Fruit fly (Drosophila melanogaster) whole organism, adult: Measurements from ENCODE around the gene CG31275.

Experiments used
- CG11617 ChIP-seq: fragments of 200-800 bp; sonication (Bioruptor generic); optimal IDR thresholded peaks from 2 replicates; lab custom pipeline; 2017; ENCODE audit warnings: mild to moderate bottlenecking, missing biosample characterization, missing genetic modification reagents, missing genetic modification characterization
- CG12768 ChIP-seq: fragments of 200-800 bp; sonication (Bioruptor generic); optimal IDR thresholded peaks from 2 replicates; lab custom pipeline; 2017; ENCODE audit warnings: missing biosample characterization, missing genetic modification characterization, mild to moderate bottlenecking, moderate library complexity, missing genetic modification reagents
- CG14711 ChIP-seq: fragments of 200-800 bp; sonication (Bioruptor generic); optimal IDR thresholded peaks from 2 replicates; lab custom pipeline; 2018; ENCODE audit warnings: missing biosample characterization, mild to moderate bottlenecking, missing genetic modification characterization, moderate library complexity
- CG1620 ChIP-seq: fragments of 200-800 bp; sonication (Bioruptor generic); optimal IDR thresholded peaks from 2 replicates; lab custom pipeline; 2016; ENCODE audit warnings: missing biosample characterization, missing genetic modification characterization
- CG33017 ChIP-seq: fragments of 200-800 bp; sonication (Bioruptor generic); optimal IDR thresholded peaks from 2 replicates; lab custom pipeline; 2018; ENCODE audit warnings: missing biosample characterization, mild to moderate bottlenecking, missing genetic modification characterization, moderate library complexity
- CG5204 ChIP-seq: fragments of 200-800 bp; sonication (Bioruptor generic); optimal IDR thresholded peaks from 2 replicates; lab custom pipeline; 2016; ENCODE audit warnings: missing biosample characterization, missing genetic modification characterization
- CG7045 ChIP-seq: fragments of 200-800 bp; sonication (Bioruptor generic); optimal IDR thresholded peaks from 2 replicates; lab custom pipeline; 2017; ENCODE audit warnings: missing biosample characterization, mild to moderate bottlenecking, missing genetic modification characterization
- CG7101 ChIP-seq: fragments of 200-800 bp; sonication (Bioruptor generic); optimal IDR thresholded peaks from 2 replicates; lab custom pipeline; 2018; ENCODE audit warnings: missing biosample characterization, mild to moderate bottlenecking, missing genetic modification characterization, moderate library complexity
- Clk ChIP-seq: fragments of 200-800 bp; sonication (Bioruptor generic); optimal IDR thresholded peaks from 2 replicates; lab custom pipeline; 2017; ENCODE audit warnings: missing biosample characterization, missing genetic modification characterization
- Crg-1 ChIP-seq: fragments of 200-800 bp; sonication (Bioruptor generic); optimal IDR thresholded peaks from 2 replicates; lab custom pipeline; 2016; ENCODE audit warnings: missing biosample characterization, missing genetic modification characterization
- Hr96 ChIP-seq: fragments of 200-800 bp; sonication (Bioruptor generic); optimal IDR thresholded peaks from 2 replicates; lab custom pipeline; 2016; ENCODE audit warnings: missing biosample characterization, missing genetic modification characterization
- Mnt ChIP-seq: fragments of 200-800 bp; sonication (Bioruptor generic); optimal IDR thresholded peaks from 2 replicates; lab custom pipeline; 2016; ENCODE audit warnings: missing biosample characterization, mild to moderate bottlenecking, missing genetic modification characterization
- bab1 ChIP-seq: fragments of 200-800 bp; sonication (Bioruptor generic); optimal IDR thresholded peaks from 3 replicates; lab custom pipeline; 2019; ENCODE audit warnings: missing biosample characterization, mild to moderate bottlenecking, missing genetic modification characterization, moderate library complexity
- cic ChIP-seq: fragments of 200-800 bp; sonication (Bioruptor generic); optimal IDR thresholded peaks from 2 replicates; lab custom pipeline; 2017; ENCODE audit warnings: missing biosample characterization, mild to moderate bottlenecking, missing genetic modification characterization, moderate library complexity
- cnc ChIP-seq, 2 experiments: fragments of >200 bp; optimal IDR thresholded peaks; 2 replicates each; lab custom pipeline; 2017
- kay ChIP-seq: fragments of 200-800 bp; sonication (Bioruptor generic); peaks from one replicate; lab custom pipeline; 2016; ENCODE audit warnings: missing biosample characterization, missing genetic modification characterization, borderline replicate concordance
- ovo ChIP-seq: fragments of 200-800 bp; sonication (Bioruptor generic); optimal IDR thresholded peaks from 2 replicates; lab custom pipeline; 2016; ENCODE audit warnings: missing biosample characterization, missing genetic modification characterization
- pad ChIP-seq: fragments of 200-800 bp; sonication (Bioruptor generic); optimal IDR thresholded peaks from 3 replicates; lab custom pipeline; 2017; ENCODE audit warnings: missing biosample characterization, missing genetic modification characterization, mild to moderate bottlenecking, moderate library complexity, missing genetic modification reagents
- tj ChIP-seq: fragments of 200-800 bp; sonication (Bioruptor generic); optimal IDR thresholded peaks from 3 replicates; lab custom pipeline; 2017; ENCODE audit warnings: missing biosample characterization, mild to moderate bottlenecking, missing genetic modification characterization, moderate library complexity
- toe ChIP-seq: fragments of 200-800 bp; sonication (Bioruptor generic); optimal IDR thresholded peaks from 2 replicates; lab custom pipeline; 2016; ENCODE audit warnings: missing biosample characterization, missing genetic modification characterization

Gene CG31275

DNA sequence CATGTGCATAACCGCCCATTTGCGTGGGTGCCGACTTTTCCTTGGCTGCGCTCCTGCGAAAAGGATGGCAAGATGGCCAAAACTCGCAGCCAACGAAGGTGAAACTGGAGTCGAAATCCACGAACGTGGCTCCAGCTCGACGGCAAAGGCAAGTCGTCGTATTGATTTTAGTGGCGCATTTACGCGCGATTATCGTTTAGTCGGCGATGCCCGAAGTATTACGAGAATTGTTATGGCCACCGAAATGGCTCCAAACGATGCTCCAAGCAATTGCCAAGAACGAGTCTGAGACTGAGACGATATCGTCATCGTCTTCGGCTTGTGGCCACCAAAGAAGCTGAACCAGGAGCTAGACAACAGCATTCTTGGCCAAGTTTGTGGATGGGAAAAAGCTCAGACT, 40.5 kb upstream of the CG31275 start:
- TF ChIP-seq kay (GFP tag; lab: Kevin White, UChicago) (no peak), ovo (GFP tag; lab: Kevin White, UChicago) (no peak), CG5204 (GFP tag; lab: Kevin White, UChicago) (no peak), pad (GFP tag; lab: Kevin White, UChicago) (no peak), CG33017 (tag; lab: Kevin White, UChicago) (no peak), cnc (optimal IDR thresholded peaks at IDR 0.05; lab: Kevin White, UChicago) (no peak), bab1 (no peak)

DNA sequence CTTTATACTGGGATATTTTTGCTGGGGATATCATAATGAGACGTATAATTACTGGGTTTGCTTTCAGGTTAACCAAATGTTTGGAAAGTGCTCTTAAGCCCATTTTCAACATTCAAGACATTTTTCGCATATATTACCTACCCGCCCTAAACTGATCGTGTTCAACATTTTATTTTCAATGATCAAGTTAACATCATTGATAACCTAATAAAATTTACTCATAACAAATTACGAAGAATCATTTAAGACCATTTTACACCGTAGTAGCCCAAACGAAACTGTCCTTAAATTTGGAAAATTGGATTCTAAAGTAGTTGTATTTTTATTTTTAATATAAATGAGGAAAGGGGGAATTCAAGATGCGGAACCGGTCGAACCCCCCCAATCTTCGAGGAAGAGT, 36.9 kb upstream of the CG31275 start, which contains the start of gene Glut3:
TSS of gene Glut3 (plus strand) at position 301 of the 400 bp plus-strand sequence.
- no peak for TF ChIP-seq Crg-1 (GFP tag; lab: Kevin White, UChicago)
- no peak for TF ChIP-seq CG1620 (GFP tag; lab: Kevin White, UChicago)
- no peak for TF ChIP-seq Hr96 (GFP tag; lab: Kevin White, UChicago)
- TF ChIP-seq Clk (GFP tag; lab: Kevin White, UChicago), result no peak
- TF ChIP-seq CG5204 (GFP tag; lab: Kevin White, UChicago), result no peak
- TF ChIP-seq tj (GFP tag; lab: Kevin White, UChicago), result no peak
- TF ChIP-seq Mnt (GFP tag; lab: Kevin White, UChicago), result no peak
- no peak for TF ChIP-seq toe (GFP tag; lab: Kevin White, UChicago)
- no peak for TF ChIP-seq CG12768 (GFP tag; lab: Kevin White, UChicago)
- no peak for TF ChIP-seq pad (GFP tag; lab: Kevin White, UChicago)
- no peak for TF ChIP-seq ovo (GFP tag; lab: Kevin White, UChicago)
- no peak for TF ChIP-seq bab1
- TF ChIP-seq CG14711 (tag; lab: Kevin White, UChicago), result no peak
- TF ChIP-seq cnc (optimal IDR thresholded peaks at IDR 0.05; lab: Kevin White, UChicago), result no peak
- TF ChIP-seq CG7101 (tag; lab: Kevin White, UChicago), result no peak
- TF ChIP-seq CG11617 (GFP tag; lab: Kevin White, UChicago), result no peak
- no peak for TF ChIP-seq CG33017 (tag; lab: Kevin White, UChicago)

DNA sequence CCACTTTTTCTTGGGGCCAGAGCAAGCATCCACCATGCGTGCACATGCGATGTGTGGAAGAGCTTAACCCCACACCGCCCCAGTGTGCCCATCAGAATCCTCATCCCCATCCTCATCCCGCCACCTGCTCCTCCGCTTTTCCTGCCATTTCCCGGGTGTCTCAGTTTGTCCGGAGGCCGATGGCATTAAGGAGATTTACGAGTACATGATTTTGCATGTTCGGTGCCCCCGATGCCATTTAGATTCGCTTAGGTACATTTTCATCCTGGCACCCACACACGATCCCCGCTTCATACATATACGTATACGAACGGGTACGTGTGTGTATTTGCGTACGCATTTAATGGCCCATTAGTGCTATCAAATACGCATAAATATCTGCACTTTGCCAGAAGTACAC, 36.2 kb upstream of the CG31275 start:
- TF ChIP-seq CG5204 (GFP tag; lab: Kevin White, UChicago) (no peak), Clk (GFP tag; lab: Kevin White, UChicago) (no peak), cnc (optimal IDR thresholded peaks at IDR 0.05; lab: Kevin White, UChicago) (no peak), CG1620 (GFP tag; lab: Kevin White, UChicago) (no peak), CG14711 (tag; lab: Kevin White, UChicago) (no peak), pad (GFP tag; lab: Kevin White, UChicago) (no peak), CG33017 (tag; lab: Kevin White, UChicago) (no peak), toe (GFP tag; lab: Kevin White, UChicago) (no peak), CG7101 (tag; lab: Kevin White, UChicago) (no peak), ovo (GFP tag; lab: Kevin White, UChicago) (no peak)

DNA sequence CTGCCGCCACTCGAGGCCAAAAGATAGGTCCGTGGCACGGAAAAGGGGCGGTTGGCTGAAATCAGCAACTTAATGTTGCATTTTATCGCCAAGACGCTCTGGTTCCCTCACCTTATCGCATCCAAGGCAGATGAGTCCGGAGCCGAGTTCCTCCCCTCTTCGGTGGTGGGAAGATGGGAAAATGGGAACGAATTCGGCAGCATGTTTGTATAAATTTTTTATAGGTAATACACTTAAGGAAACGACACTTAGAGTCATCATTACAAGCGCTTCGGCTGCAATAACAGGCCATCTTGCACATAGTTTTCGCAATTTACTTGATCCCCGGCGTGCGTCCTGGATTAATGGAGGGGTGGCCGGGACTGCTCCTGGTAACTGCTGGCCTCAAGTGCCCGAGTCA, 33.9 kb upstream of the CG31275 start:
- TF ChIP-seq cic (GFP tag; lab: Kevin White, UChicago) (no peak), tj (GFP tag; lab: Kevin White, UChicago) (no peak), Mnt (GFP tag; lab: Kevin White, UChicago) (no peak), CG5204 (GFP tag; lab: Kevin White, UChicago) (no peak), Hr96 (GFP tag; lab: Kevin White, UChicago) (no peak), pad (GFP tag; lab: Kevin White, UChicago) (no peak), ovo (GFP tag; lab: Kevin White, UChicago) (no peak), CG7045 (GFP tag; lab: Kevin White, UChicago) (no peak), CG33017 (tag; lab: Kevin White, UChicago) (no peak), CG12768 (GFP tag; lab: Kevin White, UChicago) (no peak), CG1620 (GFP tag; lab: Kevin White, UChicago) (no peak), CG11617 (GFP tag; lab: Kevin White, UChicago) (no peak), kay (GFP tag; lab: Kevin White, UChicago) (no peak), cnc (optimal IDR thresholded peaks at IDR 0.05; lab: Kevin White, UChicago) (no peak), toe (GFP tag; lab: Kevin White, UChicago) (no peak), bab1 (no peak), CG7101 (tag; lab: Kevin White, UChicago) (no peak), Crg-1 (GFP tag; lab: Kevin White, UChicago) (no peak)

DNA sequence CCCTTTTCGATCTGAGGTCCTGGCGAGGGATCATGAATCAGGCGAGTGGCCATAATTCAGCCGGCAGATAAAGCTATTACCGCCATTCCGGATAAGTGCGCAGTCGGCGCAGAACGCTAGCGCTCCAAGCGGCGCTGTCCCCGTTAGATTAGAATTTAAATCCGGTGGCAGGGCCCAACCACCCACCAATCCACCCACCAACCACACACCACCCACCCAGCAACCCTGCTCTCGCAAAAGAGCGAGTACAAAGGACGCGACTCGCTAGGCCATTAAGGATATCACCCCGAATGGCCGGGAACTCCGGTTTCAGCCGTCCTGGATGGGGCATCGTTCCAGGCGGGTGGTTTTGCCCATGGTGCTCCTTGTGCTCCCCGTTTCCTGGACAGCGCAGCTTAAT, 32.8 kb upstream of the CG31275 start:
- TF ChIP-seq CG7045 (GFP tag; lab: Kevin White, UChicago) (no peak), tj (GFP tag; lab: Kevin White, UChicago) (no peak), CG5204 (GFP tag; lab: Kevin White, UChicago) (no peak), Clk (GFP tag; lab: Kevin White, UChicago) (no peak), bab1 (no peak), CG14711 (tag; lab: Kevin White, UChicago) (no peak), CG33017 (tag; lab: Kevin White, UChicago) (no peak), CG7101 (tag; lab: Kevin White, UChicago) (no peak), CG1620 (GFP tag; lab: Kevin White, UChicago) (no peak), Hr96 (GFP tag; lab: Kevin White, UChicago) (no peak), Mnt (GFP tag; lab: Kevin White, UChicago) (no peak), cnc (optimal IDR thresholded peaks at IDR 0.05; lab: Kevin White, UChicago) (no peak)

DNA sequence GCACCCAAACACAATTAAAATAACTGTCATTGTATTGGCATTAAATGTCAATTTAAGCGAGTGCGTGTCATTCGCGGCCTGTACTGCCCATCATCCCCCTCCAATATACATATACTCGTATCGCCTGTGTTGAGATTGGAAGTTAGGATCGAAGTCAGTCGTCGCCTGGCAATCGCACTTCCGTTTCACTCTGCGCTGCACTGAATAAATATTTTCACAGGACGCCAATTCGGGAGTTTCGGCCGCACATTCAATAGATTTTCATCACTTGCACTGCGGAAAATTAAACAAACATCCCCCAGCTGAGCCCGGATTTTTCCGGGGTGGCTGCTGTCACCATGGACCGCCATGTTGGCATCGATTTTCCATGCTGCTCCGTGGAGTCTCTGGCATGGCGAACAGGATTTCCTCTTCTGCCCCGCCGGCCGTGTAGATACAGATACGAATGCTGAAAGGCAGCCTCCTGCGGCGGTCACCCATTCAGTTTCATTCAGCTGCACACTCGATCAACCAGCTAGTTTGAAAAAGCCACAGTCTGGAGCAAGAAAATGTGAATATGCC, 32.1 kb upstream of the CG31275 start:
- no peak for TF ChIP-seq ovo (GFP tag; lab: Kevin White, UChicago)
- TF ChIP-seq cnc (optimal IDR thresholded peaks at IDR 0.05; lab: Kevin White, UChicago), result no peak
